Fruit fly (Drosophila melanogaster) whole organism, embryonic: ENCODE results near the gene Mtr3.

ENCODE experiments used
- Abd-B ChIP-seq: fragments of 200-800 bp; sonication (Bioruptor generic); optimal IDR thresholded peaks from 2 replicates; lab custom pipeline; 2018; ENCODE audit warnings: missing biosample characterization, mild to moderate bottlenecking, missing genetic modification characterization, moderate library complexity
- Ada2b ChIP-seq: fragments of 200-800 bp; sonication (Bioruptor generic); IDR thresholded peaks from 2 replicates; pipeline ENCODE4 v1.3.6; 2022; ENCODE audit warnings: missing biosample characterization, missing genetic modification characterization
- CG10209 ChIP-seq: fragments of 200-800 bp; sonication (Bioruptor generic); optimal IDR thresholded peaks from 3 replicates; lab custom pipeline; 2017; ENCODE audit warnings: missing biosample characterization, mild to moderate bottlenecking, missing genetic modification characterization, missing genetic modification reagents
- CG1024 ChIP-seq: fragments of 200-800 bp; sonication (Bioruptor generic); IDR thresholded peaks from 2 replicates; pipeline ENCODE4 v1.3.6; 2022; ENCODE audit warnings: missing biosample characterization, missing genetic modification characterization
- CG1647 ChIP-seq: fragments of 200-800 bp; sonication (Bioruptor generic); optimal IDR thresholded peaks from 3 replicates; lab custom pipeline; 2016; ENCODE audit warnings: missing biosample characterization, missing genetic modification characterization
- CG16815 ChIP-seq: fragments of 200-800 bp; sonication (Bioruptor generic); optimal IDR thresholded peaks from 3 replicates; lab custom pipeline; 2017; ENCODE audit warnings: missing biosample characterization, mild to moderate bottlenecking, missing genetic modification characterization
- CG16863 ChIP-seq: fragments of 200-800 bp; sonication (Bioruptor generic); optimal IDR thresholded peaks from 3 replicates; lab custom pipeline; 2016; ENCODE audit warnings: missing biosample characterization, missing genetic modification characterization
- CG17385 ChIP-seq: fragments of 200-800 bp; sonication (Bioruptor generic); optimal IDR thresholded peaks from 3 replicates; lab custom pipeline; 2018; ENCODE audit warnings: missing biosample characterization, mild to moderate bottlenecking, missing genetic modification characterization
- CG17829 ChIP-seq: fragments of 200-800 bp; optimal IDR thresholded peaks from 2 replicates; lab custom pipeline; 2019; ENCODE audit warnings: missing biosample characterization, mild to moderate bottlenecking, missing genetic modification characterization, moderate library complexity
- CG2889 ChIP-seq: fragments of 200-800 bp; sonication (Bioruptor generic); IDR thresholded peaks from 3 replicates; pipeline ENCODE4 v1.3.6; 2022; ENCODE audit warnings: missing biosample characterization, missing genetic modification characterization
- CG30431 ChIP-seq: fragments of 200-800 bp; sonication (Bioruptor generic); optimal IDR thresholded peaks from 2 replicates; lab custom pipeline; 2017; ENCODE audit warnings: missing biosample characterization, missing genetic modification characterization
- CG3065 ChIP-seq: fragments of 200-800 bp; sonication (Bioruptor generic); optimal IDR thresholded peaks from 2 replicates; lab custom pipeline; 2016; ENCODE audit warnings: missing biosample characterization, missing genetic modification characterization
- CG3407 ChIP-seq: fragments of 200-800 bp; sonication (Bioruptor generic); optimal IDR thresholded peaks from 2 replicates; lab custom pipeline; 2018; ENCODE audit warnings: missing biosample characterization, mild to moderate bottlenecking, missing genetic modification characterization
- CG4707 ChIP-seq: fragments of 200-800 bp; sonication (Bioruptor generic); optimal IDR thresholded peaks from 2 replicates; lab custom pipeline; 2018; ENCODE audit warnings: missing biosample characterization, mild to moderate bottlenecking, missing genetic modification characterization, moderate library complexity
- CG4730 ChIP-seq: fragments of 200-800 bp; sonication (Bioruptor generic); IDR thresholded peaks from 2 replicates; pipeline ENCODE4 v1.3.6; 2022; ENCODE audit warnings: missing biosample characterization, missing genetic modification characterization
- CG5180 ChIP-seq: fragments of 200-800 bp; sonication (Bioruptor generic); optimal IDR thresholded peaks from 3 replicates; lab custom pipeline; 2017; ENCODE audit warnings: missing biosample characterization, missing genetic modification characterization, mild to moderate bottlenecking, moderate library complexity, missing genetic modification reagents
- CG5245 ChIP-seq: fragments of 200-800 bp; sonication (Bioruptor generic); optimal IDR thresholded peaks from 3 replicates; lab custom pipeline; 2016; ENCODE audit warnings: missing biosample characterization, missing genetic modification characterization
- CG7556 ChIP-seq: fragments of 200-800 bp; sonication (Bioruptor generic); optimal IDR thresholded peaks from 2 replicates; lab custom pipeline; 2017; ENCODE audit warnings: missing biosample characterization, mild to moderate bottlenecking, missing genetic modification characterization
- CG8089 ChIP-seq: fragments of 200-800 bp; sonication (Bioruptor generic); optimal IDR thresholded peaks from 3 replicates; lab custom pipeline; 2016; ENCODE audit warnings: missing biosample characterization, missing genetic modification characterization
- CG8359 ChIP-seq: fragments of 200-800 bp; sonication (Bioruptor generic); optimal IDR thresholded peaks from 2 replicates; lab custom pipeline; 2017; ENCODE audit warnings: missing biosample characterization, mild to moderate bottlenecking, missing genetic modification characterization, borderline replicate concordance
- CG8944 ChIP-seq: fragments of 200-800 bp; sonication (Bioruptor generic); optimal IDR thresholded peaks from 3 replicates; lab custom pipeline; 2016; ENCODE audit warnings: missing biosample characterization, missing genetic modification characterization
- CG9215 ChIP-seq: fragments of 200-800 bp; sonication (Bioruptor generic); IDR thresholded peaks from 2 replicates; pipeline ENCODE4 v1.3.6; 2022; ENCODE audit warnings: missing biosample characterization, missing genetic modification characterization
- Dip3 ChIP-seq: fragments of 200-800 bp; sonication (Bioruptor generic); optimal IDR thresholded peaks from 3 replicates; lab custom pipeline; 2016; ENCODE audit warnings: missing biosample characterization, missing genetic modification characterization
- ERR ChIP-seq: fragments of 200-800 bp; sonication (Bioruptor generic); optimal IDR thresholded peaks from 2 replicates; lab custom pipeline; 2016; ENCODE audit warnings: missing biosample characterization, missing genetic modification characterization
- Hr39 ChIP-seq: fragments of >200 bp; optimal IDR thresholded peaks from 2 replicates; lab custom pipeline; 2017
- Mes4 ChIP-seq: fragments of 200-800 bp; sonication (Bioruptor generic); optimal IDR thresholded peaks from 2 replicates; lab custom pipeline; 2016; ENCODE audit warnings: missing biosample characterization, missing genetic modification characterization
- Nf-YC ChIP-seq: fragments of 200-800 bp; optimal IDR thresholded peaks from 3 replicates; lab custom pipeline; 2019; ENCODE audit warnings: missing biosample characterization, mild to moderate bottlenecking, missing genetic modification characterization, moderate library complexity
- Opbp ChIP-seq: fragments of 200-800 bp; sonication (Bioruptor generic); IDR thresholded peaks from 3 replicates; pipeline ENCODE4 v1.3.6; 2022; ENCODE audit warnings: missing biosample characterization, missing genetic modification characterization; ENCODE audit not compliant: partially characterized antibody
- Poxn ChIP-seq: fragments of 200-800 bp; sonication (Bioruptor generic); IDR thresholded peaks from 2 replicates; pipeline ENCODE4 v1.3.6; 2022; ENCODE audit warnings: missing biosample characterization, missing genetic modification characterization
- Ravus ChIP-seq: fragments of 200-800 bp; sonication (Bioruptor generic); IDR thresholded peaks from 2 replicates; pipeline ENCODE4 v1.3.6; 2022; ENCODE audit warnings: missing biosample characterization, missing genetic modification characterization
- Sin3A ChIP-seq: fragments of >200 bp; optimal IDR thresholded peaks from 2 replicates; lab custom pipeline; 2018
- ab ChIP-seq: fragments of 200-800 bp; sonication (Bioruptor generic); optimal IDR thresholded peaks from 2 replicates; lab custom pipeline; 2016; ENCODE audit warnings: missing biosample characterization, missing genetic modification characterization
- aop ChIP-seq: fragments of 200-800 bp; sonication (Bioruptor generic); IDR thresholded peaks from 2 replicates; pipeline ENCODE4 v1.3.6; 2022; ENCODE audit warnings: missing biosample characterization, missing genetic modification characterization
- chinmo ChIP-seq: fragments of 200-800 bp; sonication (Bioruptor generic); IDR thresholded peaks from 4 replicates; pipeline ENCODE4 v1.3.6; 2022; ENCODE audit warnings: missing biosample characterization, missing genetic modification characterization; ENCODE audit not compliant: partially characterized antibody
- chm ChIP-seq: fragments of 200-800 bp; sonication (Bioruptor generic); IDR thresholded peaks from 2 replicates; pipeline ENCODE4 v1.3.6; 2022; ENCODE audit warnings: missing biosample characterization, missing genetic modification characterization
- fd96Cb ChIP-seq: fragments of 200-800 bp; sonication (Bioruptor generic); optimal IDR thresholded peaks from 2 replicates; lab custom pipeline; 2018; ENCODE audit warnings: missing biosample characterization, mild to moderate bottlenecking, missing genetic modification characterization, moderate library complexity
- gcm2 ChIP-seq: fragments of 200-800 bp; sonication (Bioruptor generic); optimal IDR thresholded peaks from 2 replicates; lab custom pipeline; 2016; ENCODE audit warnings: missing biosample characterization, missing genetic modification characterization
- gfzf ChIP-seq: fragments of 200-800 bp; sonication (Bioruptor generic); optimal IDR thresholded peaks from 2 replicates; lab custom pipeline; 2016; ENCODE audit warnings: missing biosample characterization, mild to moderate bottlenecking, missing genetic modification characterization, moderate library complexity
- jing ChIP-seq: fragments of 200-800 bp; sonication (Bioruptor generic); optimal IDR thresholded peaks from 2 replicates; lab custom pipeline; 2018; ENCODE audit warnings: missing biosample characterization, mild to moderate bottlenecking, missing genetic modification characterization
- lmd ChIP-seq: fragments of 200-800 bp; sonication (Bioruptor generic); IDR thresholded peaks from 2 replicates; pipeline ENCODE4 v1.3.6; 2022; ENCODE audit warnings: missing biosample characterization, missing genetic modification characterization
- mam ChIP-seq: fragments of 200-800 bp; sonication (Bioruptor generic); optimal IDR thresholded peaks from 3 replicates; lab custom pipeline; 2016; ENCODE audit warnings: missing biosample characterization, missing genetic modification characterization
- mirr ChIP-seq: fragments of 200-800 bp; sonication (Bioruptor generic); optimal IDR thresholded peaks from 3 replicates; lab custom pipeline; 2018; ENCODE audit warnings: missing biosample characterization, mild to moderate bottlenecking, missing genetic modification characterization
- pb ChIP-seq: fragments of 200-800 bp; sonication (Bioruptor generic); optimal IDR thresholded peaks from 3 replicates; lab custom pipeline; 2016; ENCODE audit warnings: missing biosample characterization, missing genetic modification characterization
- pum ChIP-seq: fragments of 200-800 bp; sonication (Bioruptor generic); optimal IDR thresholded peaks from 2 replicates; lab custom pipeline; 2016; ENCODE audit warnings: missing biosample characterization, missing genetic modification characterization
- sd ChIP-seq: fragments of 200-800 bp; sonication (Bioruptor generic); optimal IDR thresholded peaks from 3 replicates; lab custom pipeline; 2018; ENCODE audit warnings: missing biosample characterization, mild to moderate bottlenecking, missing genetic modification characterization, moderate library complexity
- seq ChIP-seq: fragments of 200-800 bp; sonication (Bioruptor generic); IDR thresholded peaks from 2 replicates; pipeline ENCODE4 v1.3.6; 2022; ENCODE audit warnings: missing biosample characterization, missing genetic modification characterization
- shn ChIP-seq: fragments of 200-800 bp; sonication (Bioruptor generic); optimal IDR thresholded peaks from 3 replicates; lab custom pipeline; 2016; ENCODE audit warnings: missing biosample characterization, missing genetic modification characterization
- slp2 ChIP-seq: fragments of 200-800 bp; sonication (Bioruptor generic); optimal IDR thresholded peaks from 2 replicates; lab custom pipeline; 2016; ENCODE audit warnings: missing biosample characterization, missing genetic modification characterization
- tgo ChIP-seq: fragments of 200-800 bp; sonication (Bioruptor generic); IDR thresholded peaks from 3 replicates; pipeline ENCODE4 v1.3.6; 2022; ENCODE audit warnings: missing biosample characterization, missing genetic modification characterization
- tin ChIP-seq: fragments of 200-800 bp; sonication (Bioruptor generic); optimal IDR thresholded peaks from 3 replicates; lab custom pipeline; 2016; ENCODE audit warnings: missing biosample characterization, missing genetic modification characterization
- vvl ChIP-seq: fragments of 200-800 bp; sonication (Bioruptor generic); IDR thresholded peaks from 2 replicates; pipeline ENCODE4 v1.3.6; 2022; ENCODE audit warnings: missing biosample characterization, missing genetic modification characterization

The Mtr3 gene

dm6 chr3L:19870843-19871666, 42.5 kb downstream of the Mtr3 start, which contains the start of the genes Rab8 and Usp32 (continued):
- TF ChIP-seq Abd-B (GFP tag; lab: Kevin White, UChicago) (no peak), CG16863 (GFP tag; lab: Kevin White, UChicago) (peak; percentile 65), tgo (GFP tag; lab: Robert Waterston, UW) (no peak), slp2 (GFP tag; lab: Kevin White, UChicago) (peak; percentile 21), CG8944 (GFP tag; lab: Kevin White, UChicago) (peak; percentile 57), sd (tag; lab: Kevin White, UChicago) (peak; percentile 20), CG5180 (GFP tag; lab: Kevin White, UChicago) (peak; percentile 7), Opbp (GFP tag; lab: Robert Waterston, UW) (peak; percentile 91), chm (GFP tag; lab: Robert Waterston, UW) (peak; percentile 51), CG4730 (GFP tag; lab: Robert Waterston, UW) (no peak), CG9215 (no peak), aop (GFP tag; lab: Robert Waterston, UW) (no peak), gcm2 (GFP tag; lab: Kevin White, UChicago) (no peak), CG8359 (GFP tag; lab: Kevin White, UChicago) (no peak), Ada2b (peak; percentile 32; the same call in 1 of the 2 replicates), pb (GFP tag; lab: Kevin White, UChicago) (peak; percentile 69), CG2889 (GFP tag; lab: Robert Waterston, UW) (no peak), jing (GFP tag; lab: Kevin White, UChicago) (no peak), Dip3 (GFP tag; lab: Kevin White, UChicago) (peak; percentile 68), ab (GFP tag; lab: Kevin White, UChicago) (no peak), CG30431 (no peak), seq (GFP tag; lab: Robert Waterston, UW) (no peak), CG17829 (tag; lab: Kevin White, UChicago) (peak; percentile 48), mam (GFP tag; lab: Kevin White, UChicago) (peak; percentile 73), CG17385 (GFP tag; lab: Kevin White, UChicago) (peak; percentile 66), vvl (peak; percentile 77), CG10209 (GFP tag; lab: Kevin White, UChicago) (peak; percentile 63), fd96Cb (tag; lab: Kevin White, UChicago) (no peak), ERR (GFP tag; lab: Kevin White, UChicago) (peak; percentile 60), CG8089 (no peak), CG1647 (peak; percentile 73), Nf-YC (tag; lab: Kevin White, UChicago) (no peak), chinmo (peak; percentile 88), CG16815 (GFP tag; lab: Kevin White, UChicago) (no peak), shn (GFP tag; lab: Kevin White, UChicago) (peak; percentile 55), CG3407 (GFP tag; lab: Kevin White, UChicago) (no peak), tin (GFP tag; lab: Kevin White, UChicago) (peak; percentile 67), Mes4 (peak; percentile 31), Poxn (no peak), CG4707 (GFP tag; lab: Kevin White, UChicago) (peak; percentile 40), Sin3A (lab: Kevin White, UChicago) (peak; percentile 83), CG1024 (GFP tag; lab: Robert Waterston, UW) (no peak), pum (GFP tag; lab: Kevin White, UChicago) (peak; percentile 19), CG3065 (GFP tag; lab: Kevin White, UChicago) (peak; percentile 18), Ravus (GFP tag; lab: Robert Waterston, UW) (no peak), lmd (peak; percentile 57; the same call in 1 of the 2 replicates), mirr (GFP tag; lab: Kevin White, UChicago) (peak; percentile 49), CG5245 (GFP tag; lab: Kevin White, UChicago) (peak; percentile 34), CG7556 (GFP tag; lab: Kevin White, UChicago) (peak; percentile 11), gfzf (GFP tag; lab: Kevin White, UChicago) (peak; percentile 11), Hr39 (lab: Kevin White, UChicago) (no peak)
